Worm (Caenorhabditis elegans): Measurements from ENCODE around the gene K05F6.14.
"Not testable (repeated sequence)": the region's sequence is repeated elsewhere in the genome, so short reads cannot be mapped to it uniquely, and the experiment has no call there.

Gene K05F6.14

ce11 chrII:1550501-1550900 is 11.5 kb upstream of the K05F6.14 start, which contains the start of the genes fbxb-52 and fbxb-51:
fbxb-52 (minus strand) TSS chrII:1550601.
fbxb-51 (plus strand) TSS chrII:1550712.
- TF ChIP-seq snpc-1.1 (tag; optimal IDR thresholded peaks at IDR 0.05; ENCODE audit: insufficient read depth) (no peak), nhr-27 (tag; optimal IDR thresholded peaks at IDR 0.05) (no peak), nfya-2 (GFP tag; IDR thresholded peaks at IDR 0.05) (no peak), ets-4 (GFP tag; optimal IDR thresholded peaks at IDR 0.05) (no peak), F57A8.1 (GFP tag; optimal IDR thresholded peaks at IDR 0.05) (no peak), T26A5.8 (tag; optimal IDR thresholded peaks at IDR 0.05) (no peak), F33H1.4 (GFP tag; IDR thresholded peaks at IDR 0.05) (no peak), F37B4.10 (GFP tag; IDR thresholded peaks at IDR 0.05) (no peak), tbp1 (GFP tag; optimal IDR thresholded peaks at IDR 0.05) (no peak)

- TF ChIP-seq B0035.1 (tag; optimal IDR thresholded peaks at IDR 0.05); fkh-3 (tag; optimal IDR thresholded peaks at IDR 0.05); unc-130 (GFP tag; optimal IDR thresholded peaks at IDR 0.05): not testable (repeated sequence)
Observed at ce11 chrII:1556217-1556616, 5.7 kb upstream of the K05F6.14 start, which contains the start of the genes fbxb-54 and fbxb-50. fbxb-54 (minus strand) TSS chrII:1556317. fbxb-50 (plus strand) TSS chrII:1556443.

- TF ChIP-seq attf-3 (GFP tag; conservative IDR thresholded peaks at IDR 0.05) (no peak), ztf-26 (tag; optimal IDR thresholded peaks at IDR 0.05) (no peak), nfyb-1 (GFP tag; IDR thresholded peaks at IDR 0.05) (no peak), B0261.1 (tag; optimal IDR thresholded peaks at IDR 0.05) (no peak), nfya-2 (GFP tag; IDR thresholded peaks at IDR 0.05) (no peak), chd-7 (tag; optimal IDR thresholded peaks at IDR 0.05) (no peak), madf-6 (GFP tag; IDR thresholded peaks at IDR 0.05) (no peak), hmg-1.2 (GFP tag; IDR thresholded peaks at IDR 0.05) (no peak), xnd-1 (tag; optimal IDR thresholded peaks at IDR 0.05) (no peak), gei-17 (GFP tag; optimal IDR thresholded peaks at IDR 0.05) (no peak), D2030.7 (GFP tag; IDR thresholded peaks at IDR 0.05) (no peak), bed-2 (GFP tag; IDR thresholded peaks at IDR 0.05) (no peak), nhr-179 (tag; optimal IDR thresholded peaks at IDR 0.05) (no peak), unc-130 (GFP tag; optimal IDR thresholded peaks at IDR 0.05) (no peak), ceh-100 (GFP tag; IDR thresholded peaks at IDR 0.05) (no peak), snpc-1.3 (tag; optimal IDR thresholded peaks at IDR 0.05; ENCODE audit: insufficient read depth) (no peak), mcd-1 (GFP tag; IDR thresholded peaks at IDR 0.05) (no peak), dox-1 (GFP tag; IDR thresholded peaks at IDR 0.05) (no peak), mes-4 (tag; optimal IDR thresholded peaks at IDR 0.05) (no peak), rcor-1 (GFP tag; IDR thresholded peaks at IDR 0.05) (no peak)
Observed at ce11 chrII:1560839-1561238, 1.1 kb upstream of the K05F6.14 start.

ce11 chrII:1567646-1568045 is 5.7 kb downstream of the K05F6.14 start, which contains the start of gene K05F6.8:
K05F6.8 (minus strand) TSS chrII:1567746.
- TF ChIP-seq pbrm-1 (GFP tag; IDR thresholded peaks at IDR 0.05) (no peak), Y67H2A.10 (GFP tag; conservative IDR thresholded peaks at IDR 0.05) (no peak), ama-1 (optimal IDR thresholded peaks at IDR 0.05) (no peak), ama-1 (GFP tag; optimal IDR thresholded peaks at IDR 0.05) (no peak), gei-17 (GFP tag; optimal IDR thresholded peaks at IDR 0.05) (no peak), hlh-26 (GFP tag; conservative IDR thresholded peaks at IDR 0.05) (no peak), die-1 (tag; optimal IDR thresholded peaks at IDR 0.05) (no peak), Y56A3A.18 (GFP tag; IDR thresholded peaks at IDR 0.05) (no peak), F39B2.1 (GFP tag; IDR thresholded peaks at IDR 0.05) (no peak), C17E4.6 (GFP tag; IDR thresholded peaks at IDR 0.05) (no peak), atf-7 (tag; optimal IDR thresholded peaks at IDR 0.05) (no peak), sea-2 (GFP tag; IDR thresholded peaks at IDR 0.05) (no peak), F22D6.2 (tag; optimal IDR thresholded peaks at IDR 0.05) (no peak), B0261.1 (tag; optimal IDR thresholded peaks at IDR 0.05) (no peak), lir-1 (GFP tag; conservative IDR thresholded peaks at IDR 0.05) (no peak), madf-3 (GFP tag; IDR thresholded peaks at IDR 0.05) (no peak), hmg-1.2 (GFP tag; IDR thresholded peaks at IDR 0.05) (no peak), K11D2.4 (GFP tag; IDR thresholded peaks at IDR 0.05) (no peak)

All from whole organism, young adult.